2 worm cellular contexts compared by ENCODE assay signal in the genomic region with DNA sequence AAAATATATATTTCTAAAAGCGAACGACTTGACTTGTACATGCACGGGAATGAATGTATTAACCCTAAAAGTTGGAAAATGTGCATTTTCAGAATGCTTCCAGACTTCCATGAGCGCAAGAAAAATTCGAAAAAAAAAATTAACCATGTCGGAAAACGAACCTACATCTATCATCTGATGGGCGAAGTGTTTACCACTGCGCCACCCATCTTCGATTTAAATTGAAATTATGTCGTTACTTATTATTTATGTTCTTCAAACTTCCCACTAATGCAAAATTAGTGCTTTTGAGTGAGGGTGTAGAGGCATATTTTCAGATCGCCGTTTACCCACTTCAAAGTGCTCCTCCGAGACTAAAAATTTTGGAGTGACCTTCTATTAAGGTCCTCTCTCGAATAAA.
TF ChIP-seq lines count a peak whose summit lies in the region.

No protein-coding gene starts in this region.

TF ChIP-seq in whole organism, L4 larva, 104 proteins besides CTCF, POLR2A, EP300 and RAD21:
- TF ChIP-seq aha-1 (tag; lab: Kevin White, UChicago) = peak; percentile 42
TF ChIP-seq in whole organism, L4 larva: peak in this region for 1; not testable (repeated sequence) for 103.

TF ChIP-seq in whole organism, young adult, 124 proteins besides CTCF, POLR2A, EP300 and RAD21:
- TF ChIP-seq lin-26 (GFP tag; IDR thresholded peaks at IDR 0.05; lab: Robert Waterston, UW) (peak; percentile 57; the same call in 1 of the 2 replicates), B0261.1 (tag; optimal IDR thresholded peaks at IDR 0.05; lab: Kevin White, UChicago) (peak; percentile 47), tbp1 (GFP tag; optimal IDR thresholded peaks at IDR 0.05; lab: Kevin White, UChicago) (peak; percentile 83), rpc-1 (optimal IDR thresholded peaks at IDR 0.05; lab: Kevin White, UChicago) (peak; percentile 39), rpc-1 (tag; optimal IDR thresholded peaks at IDR 0.05; lab: Kevin White, UChicago) (peak; percentile 68)
